Fruit fly (Drosophila melanogaster) whole organism, adult: ENCODE data around the gene Chd64.

ENCODE experiments used
- CG11617 ChIP-seq: fragments of 200-800 bp; sonication (Bioruptor generic); optimal IDR thresholded peaks from 2 replicates; lab custom pipeline; 2017; ENCODE audit warnings: mild to moderate bottlenecking, missing biosample characterization, missing genetic modification reagents, missing genetic modification characterization
- CG12768 ChIP-seq: fragments of 200-800 bp; sonication (Bioruptor generic); optimal IDR thresholded peaks from 2 replicates; lab custom pipeline; 2017; ENCODE audit warnings: missing biosample characterization, missing genetic modification characterization, mild to moderate bottlenecking, moderate library complexity, missing genetic modification reagents
- CG14711 ChIP-seq: fragments of 200-800 bp; sonication (Bioruptor generic); optimal IDR thresholded peaks from 2 replicates; lab custom pipeline; 2018; ENCODE audit warnings: missing biosample characterization, mild to moderate bottlenecking, missing genetic modification characterization, moderate library complexity
- CG1620 ChIP-seq: fragments of 200-800 bp; sonication (Bioruptor generic); optimal IDR thresholded peaks from 2 replicates; lab custom pipeline; 2016; ENCODE audit warnings: missing biosample characterization, missing genetic modification characterization
- CG33017 ChIP-seq: fragments of 200-800 bp; sonication (Bioruptor generic); optimal IDR thresholded peaks from 2 replicates; lab custom pipeline; 2018; ENCODE audit warnings: missing biosample characterization, mild to moderate bottlenecking, missing genetic modification characterization, moderate library complexity
- CG5204 ChIP-seq: fragments of 200-800 bp; sonication (Bioruptor generic); optimal IDR thresholded peaks from 2 replicates; lab custom pipeline; 2016; ENCODE audit warnings: missing biosample characterization, missing genetic modification characterization
- CG7045 ChIP-seq: fragments of 200-800 bp; sonication (Bioruptor generic); optimal IDR thresholded peaks from 2 replicates; lab custom pipeline; 2017; ENCODE audit warnings: missing biosample characterization, mild to moderate bottlenecking, missing genetic modification characterization
- CG7101 ChIP-seq: fragments of 200-800 bp; sonication (Bioruptor generic); optimal IDR thresholded peaks from 2 replicates; lab custom pipeline; 2018; ENCODE audit warnings: missing biosample characterization, mild to moderate bottlenecking, missing genetic modification characterization, moderate library complexity
- Clk ChIP-seq: fragments of 200-800 bp; sonication (Bioruptor generic); optimal IDR thresholded peaks from 2 replicates; lab custom pipeline; 2017; ENCODE audit warnings: missing biosample characterization, missing genetic modification characterization
- Crg-1 ChIP-seq: fragments of 200-800 bp; sonication (Bioruptor generic); optimal IDR thresholded peaks from 2 replicates; lab custom pipeline; 2016; ENCODE audit warnings: missing biosample characterization, missing genetic modification characterization
- Hr96 ChIP-seq: fragments of 200-800 bp; sonication (Bioruptor generic); optimal IDR thresholded peaks from 2 replicates; lab custom pipeline; 2016; ENCODE audit warnings: missing biosample characterization, missing genetic modification characterization
- Mnt ChIP-seq: fragments of 200-800 bp; sonication (Bioruptor generic); optimal IDR thresholded peaks from 2 replicates; lab custom pipeline; 2016; ENCODE audit warnings: missing biosample characterization, mild to moderate bottlenecking, missing genetic modification characterization
- bab1 ChIP-seq: fragments of 200-800 bp; sonication (Bioruptor generic); optimal IDR thresholded peaks from 3 replicates; lab custom pipeline; 2019; ENCODE audit warnings: missing biosample characterization, mild to moderate bottlenecking, missing genetic modification characterization, moderate library complexity
- cic ChIP-seq: fragments of 200-800 bp; sonication (Bioruptor generic); optimal IDR thresholded peaks from 2 replicates; lab custom pipeline; 2017; ENCODE audit warnings: missing biosample characterization, mild to moderate bottlenecking, missing genetic modification characterization, moderate library complexity
- cnc ChIP-seq, 2 experiments: fragments of >200 bp; optimal IDR thresholded peaks; 2 replicates each; lab custom pipeline; 2017
- kay ChIP-seq: fragments of 200-800 bp; sonication (Bioruptor generic); peaks from one replicate; lab custom pipeline; 2016; ENCODE audit warnings: missing biosample characterization, missing genetic modification characterization, borderline replicate concordance
- ovo ChIP-seq: fragments of 200-800 bp; sonication (Bioruptor generic); optimal IDR thresholded peaks from 2 replicates; lab custom pipeline; 2016; ENCODE audit warnings: missing biosample characterization, missing genetic modification characterization
- pad ChIP-seq: fragments of 200-800 bp; sonication (Bioruptor generic); optimal IDR thresholded peaks from 3 replicates; lab custom pipeline; 2017; ENCODE audit warnings: missing biosample characterization, missing genetic modification characterization, mild to moderate bottlenecking, moderate library complexity, missing genetic modification reagents
- tj ChIP-seq: fragments of 200-800 bp; sonication (Bioruptor generic); optimal IDR thresholded peaks from 3 replicates; lab custom pipeline; 2017; ENCODE audit warnings: missing biosample characterization, mild to moderate bottlenecking, missing genetic modification characterization, moderate library complexity
- toe ChIP-seq: fragments of 200-800 bp; sonication (Bioruptor generic); optimal IDR thresholded peaks from 2 replicates; lab custom pipeline; 2016; ENCODE audit warnings: missing biosample characterization, missing genetic modification characterization

The Chd64 gene

dm6 chr3L:4159264-4159663 is 37.1 kb upstream of the Chd64 start:
- TF ChIP-seq Hr96 (GFP tag; lab: Kevin White, UChicago): no peak
- TF ChIP-seq toe (GFP tag; lab: Kevin White, UChicago): no peak
- no peak for TF ChIP-seq cnc (optimal IDR thresholded peaks at IDR 0.05; lab: Kevin White, UChicago)
- TF ChIP-seq CG12768: no peak

dm6 chr3L:4158361-4158760 is 36.2 kb upstream of the Chd64 start:
- TF ChIP-seq CG7045: no peak
- no peak for TF ChIP-seq tj (GFP tag; lab: Kevin White, UChicago)
- TF ChIP-seq ovo (GFP tag; lab: Kevin White, UChicago): no peak

DNA sequence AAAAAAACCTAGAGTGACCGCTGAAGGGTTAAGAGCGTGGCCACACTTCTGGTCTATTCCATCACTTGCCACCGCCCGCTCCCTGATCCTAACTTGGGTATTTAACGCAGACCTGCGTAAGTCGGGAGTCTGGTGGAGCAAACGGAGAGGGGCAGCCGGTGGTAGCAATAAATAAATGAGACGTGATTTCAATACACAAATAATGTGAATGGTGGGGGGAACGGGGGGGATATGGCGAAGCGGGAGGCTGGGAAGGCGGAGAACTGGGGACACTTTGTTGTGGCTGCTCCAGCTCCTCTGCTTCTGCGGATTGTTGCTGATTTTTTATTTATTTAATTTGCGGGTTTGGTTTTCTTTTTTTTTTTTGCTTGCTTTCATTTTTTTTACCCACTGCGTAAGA is 35.7 kb upstream of the Chd64 start:
- TF ChIP-seq CG5204: no peak
- no peak for TF ChIP-seq kay (GFP tag; lab: Kevin White, UChicago)
- TF ChIP-seq pad (GFP tag; lab: Kevin White, UChicago): no peak
- TF ChIP-seq CG7101 (tag; lab: Kevin White, UChicago): no peak
- TF ChIP-seq cic (GFP tag; lab: Kevin White, UChicago): no peak
- no peak for TF ChIP-seq ovo (GFP tag; lab: Kevin White, UChicago)
- TF ChIP-seq tj (GFP tag; lab: Kevin White, UChicago): no peak
- no peak for TF ChIP-seq CG7045
- no peak for TF ChIP-seq CG33017 (tag; lab: Kevin White, UChicago)
- no peak for TF ChIP-seq Mnt (GFP tag; lab: Kevin White, UChicago)
- TF ChIP-seq toe (GFP tag; lab: Kevin White, UChicago): no peak
- TF ChIP-seq Hr96 (GFP tag; lab: Kevin White, UChicago): no peak
- TF ChIP-seq cnc (optimal IDR thresholded peaks at IDR 0.05; lab: Kevin White, UChicago): no peak
- no peak for TF ChIP-seq Crg-1
- TF ChIP-seq bab1: no peak

DNA sequence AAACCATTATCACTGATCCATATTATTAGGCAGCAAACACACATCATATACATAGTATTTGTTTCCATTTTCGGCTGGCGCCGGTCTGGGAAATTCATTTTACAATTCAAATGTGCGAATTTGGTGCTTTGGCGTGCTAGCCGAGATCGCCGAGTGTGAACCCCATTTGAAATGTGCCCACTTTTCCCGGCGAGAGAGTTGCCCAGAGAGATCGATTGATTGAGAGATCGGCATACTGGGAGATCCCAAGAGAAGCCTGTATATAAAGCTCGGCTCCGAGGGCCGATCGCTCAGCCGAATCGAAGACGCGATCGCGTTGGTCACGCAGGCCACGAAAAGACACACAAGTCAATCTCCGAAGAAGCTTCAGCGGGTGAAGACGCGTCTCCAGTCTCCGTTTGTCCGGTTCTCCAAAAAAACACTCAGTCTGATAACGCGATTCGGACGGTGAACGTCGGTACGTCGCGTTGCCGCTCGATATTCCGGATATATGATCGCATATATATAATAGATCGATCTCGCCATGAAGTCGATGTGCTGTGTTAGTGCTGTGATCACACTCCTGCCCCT is 26.3 kb upstream of the Chd64 start, which contains the start of gene CG1299:
Gene CG1299, plus strand, starts transcription at position 291 of the 570 bp plus-strand sequence.
- TF ChIP-seq kay (GFP tag; lab: Kevin White, UChicago): no peak
- no peak for TF ChIP-seq CG33017 (tag; lab: Kevin White, UChicago)
- TF ChIP-seq CG5204: no peak
- TF ChIP-seq CG1620 (GFP tag; lab: Kevin White, UChicago): no peak
- TF ChIP-seq cnc (optimal IDR thresholded peaks at IDR 0.05; lab: Kevin White, UChicago): no peak
- TF ChIP-seq cic (GFP tag; lab: Kevin White, UChicago): no peak
- no peak for TF ChIP-seq Hr96 (GFP tag; lab: Kevin White, UChicago)
- TF ChIP-seq pad (GFP tag; lab: Kevin White, UChicago): no peak
- no peak for TF ChIP-seq CG11617 (GFP tag; lab: Kevin White, UChicago)
- TF ChIP-seq ovo (GFP tag; lab: Kevin White, UChicago): no peak
- TF ChIP-seq Mnt (GFP tag; lab: Kevin White, UChicago): no peak
- no peak for TF ChIP-seq CG7045
- no peak for TF ChIP-seq toe (GFP tag; lab: Kevin White, UChicago)
- no peak for TF ChIP-seq Crg-1

DNA sequence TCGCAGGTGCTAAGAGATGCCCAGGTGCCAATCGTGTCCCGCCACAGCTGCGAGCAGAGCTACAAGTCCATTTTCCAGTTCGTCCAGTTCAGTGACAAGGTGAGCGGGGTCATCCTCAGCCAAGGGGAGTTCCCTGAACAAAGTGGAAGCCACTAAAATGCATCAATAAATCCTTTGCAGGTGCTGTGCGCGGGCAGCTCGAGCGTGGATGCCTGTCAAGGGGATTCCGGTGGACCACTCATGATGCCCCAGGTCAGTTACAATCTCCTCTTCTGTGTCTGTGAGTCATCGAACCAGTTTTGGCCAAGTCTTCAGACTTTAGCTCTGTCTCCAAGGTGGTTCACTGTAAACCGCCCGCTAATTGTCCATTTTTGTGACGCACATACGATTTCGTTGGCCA is 23.0 kb upstream of the Chd64 start:
- no peak for TF ChIP-seq toe (GFP tag; lab: Kevin White, UChicago)
- TF ChIP-seq Mnt (GFP tag; lab: Kevin White, UChicago): no peak
- no peak for TF ChIP-seq CG1620 (GFP tag; lab: Kevin White, UChicago)
- no peak for TF ChIP-seq tj (GFP tag; lab: Kevin White, UChicago)
- no peak for TF ChIP-seq CG33017 (tag; lab: Kevin White, UChicago)
- no peak for TF ChIP-seq Crg-1
- no peak for TF ChIP-seq CG12768
- TF ChIP-seq cnc (optimal IDR thresholded peaks at IDR 0.05; lab: Kevin White, UChicago): no peak
- TF ChIP-seq ovo (GFP tag; lab: Kevin White, UChicago): no peak
- TF ChIP-seq pad (GFP tag; lab: Kevin White, UChicago): no peak
- no peak for TF ChIP-seq bab1
- no peak for TF ChIP-seq CG11617 (GFP tag; lab: Kevin White, UChicago)
- TF ChIP-seq Clk: no peak
- TF ChIP-seq CG7045: no peak

DNA sequence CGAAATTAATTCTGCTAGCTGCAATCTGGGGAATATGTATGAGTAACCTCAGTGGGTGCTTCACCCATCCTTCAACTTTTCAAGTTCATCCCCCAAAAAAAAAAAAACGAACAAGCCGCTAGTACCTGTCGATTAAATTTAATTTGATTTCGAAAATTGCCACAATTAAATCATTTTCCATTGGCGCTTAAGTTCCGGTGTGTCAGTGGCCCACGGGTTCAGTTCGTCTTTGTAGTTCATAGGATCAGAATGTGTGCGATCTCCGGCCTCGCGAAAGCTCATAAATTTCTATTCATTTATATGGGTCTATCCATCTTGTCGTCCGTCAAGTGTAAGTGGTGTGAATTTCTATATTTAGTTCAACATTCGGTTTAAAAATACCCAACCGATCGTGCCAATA is 19.9 kb upstream of the Chd64 start, which contains the start of gene CG32260:
Gene CG32260, plus strand, starts transcription at position 301 of the 400 bp plus-strand sequence.
- TF ChIP-seq Clk: no peak
- TF ChIP-seq CG12768: no peak
- TF ChIP-seq pad (GFP tag; lab: Kevin White, UChicago): no peak
- no peak for TF ChIP-seq bab1
- no peak for TF ChIP-seq CG7045
- TF ChIP-seq ovo (GFP tag; lab: Kevin White, UChicago): no peak
- TF ChIP-seq Mnt (GFP tag; lab: Kevin White, UChicago): no peak
- TF ChIP-seq Hr96 (GFP tag; lab: Kevin White, UChicago): no peak
- TF ChIP-seq CG14711 (tag; lab: Kevin White, UChicago): no peak
- no peak for TF ChIP-seq CG1620 (GFP tag; lab: Kevin White, UChicago)
- TF ChIP-seq cnc (optimal IDR thresholded peaks at IDR 0.05; lab: Kevin White, UChicago): no peak
- TF ChIP-seq kay (GFP tag; lab: Kevin White, UChicago): no peak
- no peak for TF ChIP-seq CG11617 (GFP tag; lab: Kevin White, UChicago)
- TF ChIP-seq tj (GFP tag; lab: Kevin White, UChicago): no peak

DNA sequence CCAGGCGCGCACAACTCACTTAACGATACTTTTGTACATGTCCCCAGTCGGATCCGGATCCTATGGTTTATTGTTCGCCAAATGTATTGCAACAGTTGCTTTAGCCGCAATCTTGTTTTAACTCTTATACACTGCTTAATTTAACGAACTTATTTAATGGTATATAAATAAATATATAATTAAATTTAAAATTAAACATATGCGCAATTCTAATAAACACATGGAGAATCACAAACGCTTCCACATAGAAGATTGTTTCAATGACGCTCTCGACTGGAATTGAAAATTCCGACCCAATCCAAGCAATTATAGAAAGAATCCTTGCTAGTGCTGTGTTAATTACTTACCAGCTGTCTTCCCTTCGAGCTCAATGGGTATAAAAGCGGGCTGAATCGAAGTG is 19.0 kb upstream of the Chd64 start, which contains the start of gene Akh:
Gene Akh, plus strand, starts transcription at position 301 of the 400 bp plus-strand sequence.
- TF ChIP-seq cnc (optimal IDR thresholded peaks at IDR 0.05; lab: Kevin White, UChicago) (no peak), tj (GFP tag; lab: Kevin White, UChicago) (no peak), ovo (GFP tag; lab: Kevin White, UChicago) (no peak), CG7045 (no peak), CG14711 (tag; lab: Kevin White, UChicago) (no peak)
